Fruit fly (Drosophila melanogaster) whole organism, embryonic: Measurements from ENCODE around the gene CG43116.

Experiments
- Atf-2 ChIP-seq: fragments of 200-800 bp; sonication (Bioruptor generic); optimal IDR thresholded peaks from 2 replicates; lab custom pipeline; 2016; ENCODE audit warnings: missing biosample characterization, missing genetic modification characterization
- CG10209 ChIP-seq: fragments of 200-800 bp; sonication (Bioruptor generic); optimal IDR thresholded peaks from 3 replicates; lab custom pipeline; 2017; ENCODE audit warnings: missing biosample characterization, mild to moderate bottlenecking, missing genetic modification characterization, missing genetic modification reagents
- CG1024 ChIP-seq: fragments of 200-800 bp; sonication (Bioruptor generic); IDR thresholded peaks from 2 replicates; pipeline ENCODE4 v1.3.6; 2022; ENCODE audit warnings: missing biosample characterization, missing genetic modification characterization
- CG10267 ChIP-seq: fragments of 200-800 bp; sonication (Bioruptor generic); optimal IDR thresholded peaks from 2 replicates; lab custom pipeline; 2018; ENCODE audit warnings: missing biosample characterization, mild to moderate bottlenecking, missing genetic modification characterization, moderate library complexity
- CG10321 ChIP-seq: fragments of 200-800 bp; sonication (Bioruptor generic); IDR thresholded peaks from 2 replicates; pipeline ENCODE4 v1.3.6; 2022; ENCODE audit warnings: missing biosample characterization, missing genetic modification characterization
- CG10366 ChIP-seq: fragments of 200-800 bp; sonication (Bioruptor generic); IDR thresholded peaks from 2 replicates; pipeline ENCODE4 v1.3.6; 2022; ENCODE audit warnings: missing biosample characterization, missing genetic modification characterization
- CG11247 ChIP-seq: fragments of 200-800 bp; sonication (Bioruptor generic); IDR thresholded peaks from 2 replicates; pipeline ENCODE4 v1.3.6; 2022; ENCODE audit warnings: missing biosample characterization, missing genetic modification characterization
- CG13424 ChIP-seq: fragments of 200-800 bp; sonication (Bioruptor generic); optimal IDR thresholded peaks from 2 replicates; lab custom pipeline; 2019; ENCODE audit warnings: missing biosample characterization, mild to moderate bottlenecking, missing genetic modification characterization, moderate library complexity
- CG14710 ChIP-seq: fragments of 200-800 bp; sonication (Bioruptor generic); optimal IDR thresholded peaks from 3 replicates; lab custom pipeline; 2019; ENCODE audit warnings: missing biosample characterization, mild to moderate bottlenecking, missing genetic modification characterization, moderate library complexity
- CG17829 ChIP-seq: fragments of 200-800 bp; optimal IDR thresholded peaks from 2 replicates; lab custom pipeline; 2019; ENCODE audit warnings: missing biosample characterization, mild to moderate bottlenecking, missing genetic modification characterization, moderate library complexity
- CG2116 ChIP-seq: fragments of 200-800 bp; sonication (Bioruptor generic); optimal IDR thresholded peaks from 3 replicates; lab custom pipeline; 2018; ENCODE audit warnings: missing biosample characterization, mild to moderate bottlenecking, missing genetic modification characterization
- CG2678 ChIP-seq: fragments of 200-800 bp; sonication (Bioruptor generic); optimal IDR thresholded peaks from 3 replicates; lab custom pipeline; 2019; ENCODE audit warnings: missing biosample characterization, mild to moderate bottlenecking, missing genetic modification characterization, moderate library complexity
- CG32772 ChIP-seq: fragments of 200-800 bp; sonication (Bioruptor generic); IDR thresholded peaks from 2 replicates; pipeline ENCODE4 v1.3.6; 2022; ENCODE audit warnings: missing biosample characterization, missing genetic modification characterization
- CG33213 ChIP-seq: fragments of 200-800 bp; sonication (Bioruptor generic); optimal IDR thresholded peaks from 3 replicates; lab custom pipeline; 2016; ENCODE audit warnings: missing biosample characterization, missing genetic modification characterization
- CG4328 ChIP-seq: fragments of 200-800 bp; sonication (Bioruptor generic); optimal IDR thresholded peaks from 3 replicates; lab custom pipeline; 2017; ENCODE audit warnings: missing biosample characterization, missing genetic modification reagents, missing genetic modification characterization
- CG4730 ChIP-seq: fragments of 200-800 bp; sonication (Bioruptor generic); IDR thresholded peaks from 2 replicates; pipeline ENCODE4 v1.3.6; 2022; ENCODE audit warnings: missing biosample characterization, missing genetic modification characterization
- CG7556 ChIP-seq: fragments of 200-800 bp; sonication (Bioruptor generic); optimal IDR thresholded peaks from 2 replicates; lab custom pipeline; 2017; ENCODE audit warnings: missing biosample characterization, mild to moderate bottlenecking, missing genetic modification characterization
- CG9609 ChIP-seq: fragments of 200-800 bp; sonication (Bioruptor generic); optimal IDR thresholded peaks from 3 replicates; lab custom pipeline; 2016; ENCODE audit warnings: missing biosample characterization, missing genetic modification characterization
- Dad ChIP-seq: fragments of 200-800 bp; sonication (Bioruptor generic); optimal IDR thresholded peaks from 3 replicates; lab custom pipeline; 2016; ENCODE audit warnings: missing biosample characterization, missing genetic modification characterization
- Dbx ChIP-seq: fragments of 200-800 bp; sonication (Bioruptor generic); IDR thresholded peaks from 3 replicates; pipeline ENCODE4 v1.3.6; 2022; ENCODE audit warnings: missing biosample characterization, missing genetic modification characterization
- Dek ChIP-seq: fragments of 200-800 bp; sonication (Bioruptor generic); optimal IDR thresholded peaks from 3 replicates; lab custom pipeline; 2019; ENCODE audit warnings: missing biosample characterization, mild to moderate bottlenecking, missing genetic modification characterization, moderate library complexity
- Dref ChIP-seq: fragments of 200-800 bp; sonication (Bioruptor generic); IDR thresholded peaks from 2 replicates; pipeline ENCODE4 v1.3.6; 2022; ENCODE audit warnings: missing biosample characterization, missing genetic modification characterization
- Fer3 ChIP-seq: fragments of 200-800 bp; sonication (Bioruptor generic); optimal IDR thresholded peaks from 2 replicates; lab custom pipeline; 2018; ENCODE audit warnings: missing biosample characterization, mild to moderate bottlenecking, missing genetic modification characterization, moderate library complexity
- Jarid2 ChIP-seq: fragments of 200-800 bp; sonication (Bioruptor generic); optimal IDR thresholded peaks from 3 replicates; lab custom pipeline; 2017; ENCODE audit warnings: mild to moderate bottlenecking, missing biosample characterization, missing genetic modification reagents, missing genetic modification characterization
- Mes4 ChIP-seq: fragments of 200-800 bp; sonication (Bioruptor generic); optimal IDR thresholded peaks from 2 replicates; lab custom pipeline; 2016; ENCODE audit warnings: missing biosample characterization, missing genetic modification characterization
- NC2β ChIP-seq: fragments of 200-800 bp; sonication (Bioruptor generic); optimal IDR thresholded peaks from 2 replicates; lab custom pipeline; 2016; ENCODE audit warnings: missing biosample characterization, missing genetic modification characterization
- Scr ChIP-seq: fragments of 200-800 bp; sonication (Bioruptor generic); IDR thresholded peaks from 2 replicates; pipeline ENCODE4 v1.3.6; 2022; ENCODE audit warnings: missing biosample characterization, missing genetic modification characterization; ENCODE audit not compliant: partially characterized antibody
- Six4 ChIP-seq: fragments of 200-800 bp; sonication (Bioruptor generic); optimal IDR thresholded peaks from 2 replicates; lab custom pipeline; 2016; ENCODE audit warnings: missing biosample characterization, missing genetic modification characterization
- Spps ChIP-seq: fragments of 200-800 bp; sonication (Bioruptor generic); optimal IDR thresholded peaks from 2 replicates; lab custom pipeline; 2018; ENCODE audit warnings: missing biosample characterization, mild to moderate bottlenecking, missing genetic modification characterization
- ash1 ChIP-seq: fragments of 200-800 bp; sonication (Bioruptor generic); optimal IDR thresholded peaks from 2 replicates; lab custom pipeline; 2018; ENCODE audit warnings: missing biosample characterization, mild to moderate bottlenecking, missing genetic modification characterization
- bbx ChIP-seq: fragments of 200-800 bp; sonication (Bioruptor generic); IDR thresholded peaks from 2 replicates; pipeline ENCODE4 v1.3.6; 2022; ENCODE audit warnings: missing biosample characterization, missing genetic modification characterization; ENCODE audit not compliant: partially characterized antibody
- btn ChIP-seq: fragments of 200-800 bp; sonication (Bioruptor generic); optimal IDR thresholded peaks from 2 replicates; lab custom pipeline; 2016; ENCODE audit warnings: missing biosample characterization, missing genetic modification characterization
- cato ChIP-seq: fragments of 200-800 bp; sonication (Bioruptor generic); optimal IDR thresholded peaks from 2 replicates; lab custom pipeline; 2016; ENCODE audit warnings: missing biosample characterization, missing genetic modification characterization, borderline replicate concordance
- cg ChIP-seq: fragments of 200-800 bp; sonication (Bioruptor generic); optimal IDR thresholded peaks from 3 replicates; lab custom pipeline; 2019; ENCODE audit warnings: missing biosample characterization, mild to moderate bottlenecking, missing genetic modification characterization, moderate library complexity
- cwo ChIP-seq: fragments of 200-800 bp; sonication (Bioruptor generic); optimal IDR thresholded peaks from 3 replicates; lab custom pipeline; 2017; ENCODE audit warnings: missing biosample characterization, missing genetic modification characterization, mild to moderate bottlenecking, moderate library complexity, missing genetic modification reagents
- dysf ChIP-seq: fragments of 200-800 bp; sonication (Bioruptor generic); IDR thresholded peaks from 3 replicates; pipeline ENCODE4 v1.3.6; 2022; ENCODE audit warnings: missing biosample characterization, missing genetic modification characterization
- eve ChIP-seq, 2 experiments: fragments of >200 bp; optimal IDR thresholded peaks; 2 replicates each; lab custom pipeline; 2017; ENCODE audit warnings: missing biosample characterization in 2 of 2, missing genetic modification characterization in 2 of 2
- ftz-f1 ChIP-seq: fragments of 200-800 bp; sonication (Bioruptor generic); optimal IDR thresholded peaks from 2 replicates; lab custom pipeline; 2016; ENCODE audit warnings: missing biosample characterization, missing genetic modification characterization
- grn ChIP-seq: fragments of 200-800 bp; sonication (Bioruptor generic); optimal IDR thresholded peaks from 3 replicates; lab custom pipeline; 2017; ENCODE audit warnings: missing biosample characterization, missing genetic modification characterization
- gt ChIP-seq: fragments of 200-800 bp; sonication (Bioruptor generic); IDR thresholded peaks from 2 replicates; pipeline ENCODE4 v1.3.6; 2022; ENCODE audit warnings: missing biosample characterization, missing genetic modification characterization
- ham ChIP-seq: fragments of 200-800 bp; sonication (Bioruptor generic); IDR thresholded peaks from 2 replicates; pipeline ENCODE4 v1.3.6; 2022; ENCODE audit warnings: missing biosample characterization, missing genetic modification characterization
- ken ChIP-seq: fragments of 200-800 bp; sonication (Bioruptor generic); IDR thresholded peaks from 3 replicates; pipeline ENCODE4 v1.3.6; 2022; ENCODE audit warnings: missing biosample characterization, missing genetic modification characterization
- kni ChIP-seq: fragments of 200-800 bp; sonication (Bioruptor generic); optimal IDR thresholded peaks from 3 replicates; lab custom pipeline; 2017; ENCODE audit warnings: mild to moderate bottlenecking, missing biosample characterization, missing genetic modification reagents, missing genetic modification characterization
- mirr ChIP-seq: fragments of 200-800 bp; sonication (Bioruptor generic); optimal IDR thresholded peaks from 3 replicates; lab custom pipeline; 2018; ENCODE audit warnings: missing biosample characterization, mild to moderate bottlenecking, missing genetic modification characterization
- nmo ChIP-seq: fragments of 200-800 bp; sonication (Bioruptor generic); optimal IDR thresholded peaks from 2 replicates; lab custom pipeline; 2018; ENCODE audit warnings: missing biosample characterization, mild to moderate bottlenecking, missing genetic modification characterization, moderate library complexity
- pita ChIP-seq: fragments of 200-800 bp; sonication (Bioruptor generic); optimal IDR thresholded peaks from 2 replicates; lab custom pipeline; 2017; ENCODE audit warnings: missing biosample characterization, mild to moderate bottlenecking, missing genetic modification characterization
- sens ChIP-seq: fragments of 200-800 bp; sonication (Bioruptor generic); peaks from one replicate; lab custom pipeline; 2016; ENCODE audit warnings: missing biosample characterization, missing genetic modification characterization
- sima ChIP-seq: fragments of 200-800 bp; sonication (Bioruptor generic); optimal IDR thresholded peaks from 2 replicates; lab custom pipeline; 2016; ENCODE audit warnings: missing biosample characterization, missing genetic modification characterization
- ssp ChIP-seq: fragments of 200-800 bp; sonication (Bioruptor generic); IDR thresholded peaks from 2 replicates; pipeline ENCODE4 v1.3.6; 2022; ENCODE audit warnings: missing biosample characterization, missing genetic modification characterization

Gene CG43116

dm6 chr3R:26017771-26018731 lies 21.3 kb upstream of the CG43116 start (continued):
- TF ChIP-seq ssp (GFP tag; lab: Robert Waterston, UW) = peak; percentile 59
- TF ChIP-seq cg (GFP tag; lab: Kevin White, UChicago) = no peak
- TF ChIP-seq CG2116 = peak; percentile 54
- peak; percentile 89 for TF ChIP-seq sens (GFP tag; lab: Kevin White, UChicago)
- peak; percentile 57 for TF ChIP-seq Six4 (GFP tag; lab: Kevin White, UChicago)
- peak; percentile 36 for TF ChIP-seq Dek (tag; lab: Kevin White, UChicago)
- peak; percentile 38 for TF ChIP-seq Fer3
- TF ChIP-seq kni (GFP tag; lab: Kevin White, UChicago) = peak; percentile 65
- peak; percentile 91 for TF ChIP-seq Spps (tag; lab: Kevin White, UChicago)
- 0 out of 3 replicates have a peak, but pooled peaks have one; percentile 29 for TF ChIP-seq ken (GFP tag; lab: Robert Waterston, UW)
- TF ChIP-seq bbx (GFP tag; lab: Robert Waterston, UW) = no peak
- no peak for TF ChIP-seq CG1024
- TF ChIP-seq pita (GFP tag; lab: Kevin White, UChicago) = no peak
- TF ChIP-seq CG11247 (GFP tag; lab: Robert Waterston, UW) = peak; percentile 6; the same call in 1 of the 2 replicates
- no peak for TF ChIP-seq Jarid2 (GFP tag; lab: Kevin White, UChicago)
- TF ChIP-seq CG33213 (GFP tag; lab: Kevin White, UChicago) = no peak
- peak; percentile 29; the same call in 1 of the 2 replicates for TF ChIP-seq CG10321 (GFP tag; lab: Robert Waterston, UW)
- TF ChIP-seq dysf = peak; percentile 53; the same call in 1 of the 3 replicates
- no peak for TF ChIP-seq sima (GFP tag; lab: Kevin White, UChicago)
- TF ChIP-seq Scr (GFP tag; lab: Robert Waterston, UW) = no peak
- no peak for TF ChIP-seq eve (GFP tag; optimal IDR thresholded peaks at IDR 0.05; lab: Kevin White, UChicago)
- TF ChIP-seq CG2678 (tag; lab: Kevin White, UChicago) = peak; percentile 87
- TF ChIP-seq ftz-f1 = no peak
- no peak for TF ChIP-seq mirr (GFP tag; lab: Kevin White, UChicago)
- TF ChIP-seq CG10209 (GFP tag; lab: Kevin White, UChicago) = peak; percentile 84
- TF ChIP-seq CG13424 (tag; lab: Kevin White, UChicago) = peak; percentile 90
- peak; percentile 53 for TF ChIP-seq CG4328 (GFP tag; lab: Kevin White, UChicago)
- no peak for TF ChIP-seq ham (GFP tag; lab: Robert Waterston, UW)
- TF ChIP-seq btn (GFP tag; lab: Kevin White, UChicago) = no peak
- no peak for TF ChIP-seq gt (GFP tag; lab: Robert Waterston, UW)
- TF ChIP-seq nmo (GFP tag; lab: Kevin White, UChicago) = peak; percentile 94
- TF ChIP-seq Dad (GFP tag; lab: Kevin White, UChicago) = no peak
- no peak for TF ChIP-seq Dbx (GFP tag; lab: Robert Waterston, UW)
- TF ChIP-seq Mes4 = no peak
- TF ChIP-seq Atf-2 (GFP tag; lab: Kevin White, UChicago) = no peak
- TF ChIP-seq cwo (GFP tag; lab: Kevin White, UChicago) = peak; percentile 24
- no peak for TF ChIP-seq Dref (GFP tag; lab: Robert Waterston, UW)
- peak; percentile 93 for TF ChIP-seq CG10267 (tag; lab: Kevin White, UChicago)
- no peak for TF ChIP-seq CG9609 (GFP tag; lab: Kevin White, UChicago)
- peak; percentile 94 for TF ChIP-seq CG17829 (tag; lab: Kevin White, UChicago)
- no peak for TF ChIP-seq ash1 (GFP tag; lab: Kevin White, UChicago)
- no peak for TF ChIP-seq grn
- peak; percentile 34 for TF ChIP-seq CG10366 (GFP tag; lab: Robert Waterston, UW)
- peak; percentile 94 for TF ChIP-seq CG7556 (GFP tag; lab: Kevin White, UChicago)
- TF ChIP-seq CG14710 (tag; lab: Kevin White, UChicago) = peak; percentile 96
- TF ChIP-seq CG32772 (GFP tag; lab: Robert Waterston, UW) = peak; percentile 61
- no peak for TF ChIP-seq NC2β (GFP tag; lab: Kevin White, UChicago)
- peak; percentile 75 for TF ChIP-seq cato (GFP tag; lab: Kevin White, UChicago)
- TF ChIP-seq CG4730 = no peak; the same call in none of the 2 replicates
